Fruit fly (Drosophila melanogaster): ENCODE results near the gene vari.
A peak's percentile ranks its signal among the peaks of the same experiment; 100 is the strongest.

Gene vari

dm6 chr2L:20807617-20808509 is 11.0 kb upstream of the vari start:
- TF ChIP-seq Hr39 (GFP tag; optimal IDR thresholded peaks at IDR 0.05): no peak
- no peak for TF ChIP-seq Hr38 (GFP tag; optimal IDR thresholded peaks at IDR 0.05)
- TF ChIP-seq CG31627 (GFP tag; optimal IDR thresholded peaks at IDR 0.05): no peak
- TF ChIP-seq fd85E (GFP tag; optimal IDR thresholded peaks at IDR 0.05): no peak
- TF ChIP-seq Eip78C (GFP tag): peak; percentile 68
- TF ChIP-seq acj6 (GFP tag; optimal IDR thresholded peaks at IDR 0.05): peak; percentile 34
- peak; percentile 40 for TF ChIP-seq CG8632 (GFP tag; optimal IDR thresholded peaks at IDR 0.05)
- peak; percentile 40 for TF ChIP-seq CG6792 (GFP tag; optimal IDR thresholded peaks at IDR 0.05)
- peak; percentile 14 for TF ChIP-seq CG6808 (GFP tag; optimal IDR thresholded peaks at IDR 0.05)
- peak; percentile 44 for TF ChIP-seq Ets96B (tag; optimal IDR thresholded peaks at IDR 0.05)
- TF ChIP-seq CG8119 (GFP tag; IDR thresholded peaks at IDR 0.05): peak; percentile 65; the same call in 2 of the 3 replicates
- TF ChIP-seq achi (GFP tag; optimal IDR thresholded peaks at IDR 0.05): peak; percentile 26
- peak; percentile 30 for TF ChIP-seq vri (GFP tag; optimal IDR thresholded peaks at IDR 0.05)
- TF ChIP-seq Eip93F (GFP tag; optimal IDR thresholded peaks at IDR 0.05): no peak
- peak; percentile 62 for TF ChIP-seq svp (GFP tag)
- TF ChIP-seq pdm3 (GFP tag; optimal IDR thresholded peaks at IDR 0.05): peak; percentile 19
- TF ChIP-seq Hr4 (GFP tag; optimal IDR thresholded peaks at IDR 0.05): peak; percentile 3
- TF ChIP-seq CG9139 (GFP tag; optimal IDR thresholded peaks at IDR 0.05): peak; percentile 3
- TF ChIP-seq CG6276 (GFP tag; optimal IDR thresholded peaks at IDR 0.05): no peak
- TF ChIP-seq CG4318 (GFP tag; optimal IDR thresholded peaks at IDR 0.05): no peak
- peak; percentile 69 for TF ChIP-seq CG15336 (GFP tag; IDR thresholded peaks at IDR 0.05)
- TF ChIP-seq Met (GFP tag; optimal IDR thresholded peaks at IDR 0.05): peak; percentile 10
- no peak for TF ChIP-seq Lpt (GFP tag; optimal IDR thresholded peaks at IDR 0.05)
- peak; percentile 27 for TF ChIP-seq esn (GFP tag; optimal IDR thresholded peaks at IDR 0.05)
- no peak for TF ChIP-seq net (GFP tag; optimal IDR thresholded peaks at IDR 0.05)
- TF ChIP-seq CG3919 (GFP tag; optimal IDR thresholded peaks at IDR 0.05): peak; percentile 31
- TF ChIP-seq CG34406 (GFP tag; optimal IDR thresholded peaks at IDR 0.05): peak; percentile 49
- TF ChIP-seq OdsH (GFP tag; optimal IDR thresholded peaks at IDR 0.05): peak; percentile 33
- peak; percentile 87 for TF ChIP-seq fkh (GFP tag; optimal IDR thresholded peaks at IDR 0.05)
- TF ChIP-seq topi (GFP tag; optimal IDR thresholded peaks at IDR 0.05): peak; percentile 11
- TF ChIP-seq CG11762 (GFP tag; optimal IDR thresholded peaks at IDR 0.05; ENCODE audit: insufficient read depth): peak; percentile 12
- TF ChIP-seq spab (GFP tag; optimal IDR thresholded peaks at IDR 0.05): no peak
- peak; percentile 35 for TF ChIP-seq CG3032 (tag; optimal IDR thresholded peaks at IDR 0.05)
- no peak for TF ChIP-seq CG6854 (GFP tag; optimal IDR thresholded peaks at IDR 0.05)
- no peak for TF ChIP-seq CG11294 (GFP tag; IDR thresholded peaks at IDR 0.05)
- peak; percentile 24 for TF ChIP-seq dsx (GFP tag; optimal IDR thresholded peaks at IDR 0.05; ENCODE audit: poor library complexity, severe bottlenecking)
- peak; percentile 15 for TF ChIP-seq CG10631 (GFP tag; optimal IDR thresholded peaks at IDR 0.05)
- TF ChIP-seq eg (GFP tag; IDR thresholded peaks at IDR 0.05): peak; percentile 53; the same call in 2 of the 3 replicates
- 0 out of 3 replicates have a peak, but pooled peaks have one; percentile 31 for TF ChIP-seq CG6163 (GFP tag; IDR thresholded peaks at IDR 0.05)
- TF ChIP-seq ss (GFP tag; optimal IDR thresholded peaks at IDR 0.05): peak in 1 of 2 experiments; percentile 12
- peak; percentile 39 for TF ChIP-seq CG32006 (GFP tag; optimal IDR thresholded peaks at IDR 0.05)
- no peak for TF ChIP-seq CG10669 (GFP tag; optimal IDR thresholded peaks at IDR 0.05)
- no peak for TF ChIP-seq Sox102F (GFP tag; optimal IDR thresholded peaks at IDR 0.05)
